Comparison of ENCODE assay signal across 6 fruit fly cellular contexts in genomic region chrX:9608727-9609419, dm6.
TF ChIP-seq lines count a peak whose summit lies in the region.

LysRS (minus strand) TSS chrX:9608884.
Hecw (plus strand) TSS chrX:9608946.

- peak; percentile 74 to 77 for TF ChIP-seq CTCF in S2 (optimal IDR thresholded peaks at IDR 0.05; lab: Kevin White, UChicago)
- peak; percentile 87 for TF ChIP-seq CTCF in whole organism, embryonic (GFP tag; optimal IDR thresholded peaks at IDR 0.05; lab: Kevin White, UChicago)

TF ChIP-seq in whole organism, adult, 20 proteins besides CTCF, POLR2A, EP300 and RAD21:
- peak; percentile 66 for TF ChIP-seq Mnt (GFP tag; optimal IDR thresholded peaks at IDR 0.05; lab: Kevin White, UChicago)
- TF ChIP-seq ovo (GFP tag; optimal IDR thresholded peaks at IDR 0.05; lab: Kevin White, UChicago): peak; percentile 42
- TF ChIP-seq Crg-1 (GFP tag; optimal IDR thresholded peaks at IDR 0.05; lab: Kevin White, UChicago): no peak
- TF ChIP-seq bab1 (GFP tag; optimal IDR thresholded peaks at IDR 0.05; lab: Kevin White, UChicago): peak; percentile 58
- peak; percentile 28 for TF ChIP-seq tj (GFP tag; optimal IDR thresholded peaks at IDR 0.05; lab: Kevin White, UChicago)
- peak; percentile 17 for TF ChIP-seq pad (GFP tag; optimal IDR thresholded peaks at IDR 0.05; lab: Kevin White, UChicago)
- no peak for TF ChIP-seq CG7101 (tag; optimal IDR thresholded peaks at IDR 0.05; lab: Kevin White, UChicago)
- TF ChIP-seq cnc (optimal IDR thresholded peaks at IDR 0.05; lab: Kevin White, UChicago): no peak

TF ChIP-seq in whole organism, embryonic, 481 proteins besides CTCF, POLR2A, EP300 and RAD21 (continues in another document):
- TF ChIP-seq da (GFP tag; optimal IDR thresholded peaks at IDR 0.05; lab: Kevin White, UChicago): no peak
- TF ChIP-seq ci (GFP tag; IDR thresholded peaks at IDR 0.05; lab: Robert Waterston, UW): peak; percentile 25; the same call in 1 of the 3 replicates
- peak; percentile 28; the same call in 1 of the 2 replicates for TF ChIP-seq onecut (GFP tag; IDR thresholded peaks at IDR 0.05; lab: Robert Waterston, UW)
- TF ChIP-seq CG6765 (GFP tag; optimal IDR thresholded peaks at IDR 0.05; lab: Kevin White, UChicago): no peak
- TF ChIP-seq Rx (GFP tag; IDR thresholded peaks at IDR 0.05; lab: Robert Waterston, UW): no peak
- TF ChIP-seq fd96Cb (tag; optimal IDR thresholded peaks at IDR 0.05; lab: Kevin White, UChicago): no peak
- no peak for TF ChIP-seq eyg (GFP tag; optimal IDR thresholded peaks at IDR 0.05; lab: Kevin White, UChicago)
- TF ChIP-seq CG34376 (GFP tag; optimal IDR thresholded peaks at IDR 0.05; lab: Kevin White, UChicago): no peak
- no peak for TF ChIP-seq Jarid2 (GFP tag; optimal IDR thresholded peaks at IDR 0.05; lab: Kevin White, UChicago)
- peak; percentile 13 for TF ChIP-seq CG13624 (GFP tag; optimal IDR thresholded peaks at IDR 0.05; lab: Kevin White, UChicago)
- TF ChIP-seq CG8089 (GFP tag; optimal IDR thresholded peaks at IDR 0.05; lab: Kevin White, UChicago): no peak
- no peak for TF ChIP-seq CG7357 (GFP tag; IDR thresholded peaks at IDR 0.05; lab: Robert Waterston, UW)
- TF ChIP-seq pan (optimal IDR thresholded peaks at IDR 0.05; lab: Kevin White, UChicago): no peak
- TF ChIP-seq pan (GFP tag; optimal IDR thresholded peaks at IDR 0.05 in 1 of 2, IDR thresholded peaks at IDR 0.05 in 1 of 2): no peak
- no peak for TF ChIP-seq CG7839 (tag; optimal IDR thresholded peaks at IDR 0.05; lab: Kevin White, UChicago)
- peak; percentile 34 for TF ChIP-seq sens (GFP tag; lab: Kevin White, UChicago)
- peak; percentile 63 for TF ChIP-seq BEAF-32 (GFP tag; optimal IDR thresholded peaks at IDR 0.05; lab: Kevin White, UChicago)
- peak; percentile 14 for TF ChIP-seq CG10431 (GFP tag; optimal IDR thresholded peaks at IDR 0.05; lab: Kevin White, UChicago)
- TF ChIP-seq Ssrp (tag; optimal IDR thresholded peaks at IDR 0.05; lab: Kevin White, UChicago): no peak
- peak; percentile 24 for TF ChIP-seq lilli (GFP tag; optimal IDR thresholded peaks at IDR 0.05; lab: Kevin White, UChicago)
- no peak for TF ChIP-seq Oli (tag; optimal IDR thresholded peaks at IDR 0.05; lab: Kevin White, UChicago)

TF ChIP-seq in whole organism, prepupa, 60 proteins besides CTCF, POLR2A, EP300 and RAD21:
- TF ChIP-seq esn (GFP tag; optimal IDR thresholded peaks at IDR 0.05; lab: Kevin White, UChicago) (peak; percentile 2), topi (GFP tag; optimal IDR thresholded peaks at IDR 0.05; lab: Kevin White, UChicago) (no peak), CG15336 (GFP tag; IDR thresholded peaks at IDR 0.05; lab: Robert Waterston, UW) (peak; percentile 36; the same call in 1 of the 2 replicates), Eip78C (GFP tag; lab: Kevin White, UChicago) (peak; percentile 40), CG31627 (GFP tag; optimal IDR thresholded peaks at IDR 0.05; lab: Kevin White, UChicago) (peak; percentile 7), CG10669 (GFP tag; optimal IDR thresholded peaks at IDR 0.05; lab: Kevin White, UChicago) (no peak)
TF ChIP-seq in whole organism, prepupa: peak in this region for 4.

TF ChIP-seq in whole organism, pupa, 21 proteins besides CTCF, POLR2A, EP300 and RAD21:
- TF ChIP-seq CG15710 (tag; optimal IDR thresholded peaks at IDR 0.05; lab: Kevin White, UChicago): peak; percentile 10
- TF ChIP-seq fd96Ca (GFP tag; IDR thresholded peaks at IDR 0.05; lab: Robert Waterston, UW): no peak

TF ChIP-seq in whole organism, wandering third instar larva, 38 proteins besides CTCF, POLR2A, EP300 and RAD21:
- no peak for TF ChIP-seq Dif (GFP tag; optimal IDR thresholded peaks at IDR 0.05; lab: Kevin White, UChicago; ENCODE audit: partially characterized antibody)
- peak; percentile 29 for TF ChIP-seq Myc (optimal IDR thresholded peaks at IDR 0.05; lab: Kevin White, UChicago)
- no peak for TF ChIP-seq Hnf4 (GFP tag; optimal IDR thresholded peaks at IDR 0.05; lab: Kevin White, UChicago)
- TF ChIP-seq rgr (GFP tag; optimal IDR thresholded peaks at IDR 0.05; lab: Kevin White, UChicago): peak; percentile 9
- no peak for TF ChIP-seq GATAd (GFP tag; optimal IDR thresholded peaks at IDR 0.05; lab: Kevin White, UChicago)
- TF ChIP-seq psq (GFP tag; optimal IDR thresholded peaks at IDR 0.05; lab: Kevin White, UChicago): peak; percentile 34
- no peak for TF ChIP-seq br (GFP tag; optimal IDR thresholded peaks at IDR 0.05; lab: Kevin White, UChicago)
- peak; percentile 10 for TF ChIP-seq Sp1 (GFP tag; optimal IDR thresholded peaks at IDR 0.05; lab: Kevin White, UChicago)
- peak in 1 of 2 experiments; percentile 1 for TF ChIP-seq foxo (GFP tag; optimal IDR thresholded peaks at IDR 0.05; lab: Kevin White, UChicago)
- no peak for TF ChIP-seq OdsH (GFP tag; optimal IDR thresholded peaks at IDR 0.05; lab: Kevin White, UChicago)
- no peak for TF ChIP-seq HLH106 (tag; optimal IDR thresholded peaks at IDR 0.05; lab: Kevin White, UChicago)
- no peak for TF ChIP-seq CG9705 (GFP tag; optimal IDR thresholded peaks at IDR 0.05; lab: Kevin White, UChicago)
- TF ChIP-seq Rel (GFP tag; optimal IDR thresholded peaks at IDR 0.05; lab: Kevin White, UChicago): no peak
- peak; percentile 99 for TF ChIP-seq Rel (tag; optimal IDR thresholded peaks at IDR 0.05; lab: Kevin White, UChicago)
